Fruit fly (Drosophila melanogaster) whole organism, prepupa: ENCODE measurements around the gene CG8001.

Experiments
- CG10669 ChIP-seq: fragments of 200-800 bp; sonication (Bioruptor generic); optimal IDR thresholded peaks from 3 replicates; lab custom pipeline; 2018; ENCODE audit warnings: missing biosample characterization, mild to moderate bottlenecking, missing genetic modification characterization, moderate library complexity
- CG11294 ChIP-seq: fragments of 200-800 bp; sonication (Bioruptor generic); IDR thresholded peaks from 2 replicates; pipeline ENCODE4 v1.3.6; 2022; ENCODE audit warnings: missing biosample characterization, missing genetic modification characterization
- CG11762 ChIP-seq: fragments of 200-800 bp; sonication (Bioruptor generic); optimal IDR thresholded peaks from 3 replicates; lab custom pipeline; 2016; ENCODE audit warnings: missing biosample characterization, missing genetic modification characterization; ENCODE audit not compliant: insufficient read depth
- CG11902 ChIP-seq: fragments of 200-800 bp; sonication (Bioruptor generic); optimal IDR thresholded peaks from 3 replicates; lab custom pipeline; 2016; ENCODE audit warnings: missing biosample characterization, missing genetic modification characterization
- CG15336 ChIP-seq: fragments of 200-800 bp; sonication (Bioruptor generic); IDR thresholded peaks from 2 replicates; pipeline ENCODE4 v1.3.6; 2022; ENCODE audit warnings: missing biosample characterization, missing genetic modification characterization
- CG16779 ChIP-seq: fragments of 200-800 bp; sonication (Bioruptor generic); optimal IDR thresholded peaks from 3 replicates; lab custom pipeline; 2017; ENCODE audit warnings: missing biosample characterization, mild to moderate bottlenecking, missing genetic modification characterization
- CG3032 ChIP-seq: fragments of 200-800 bp; optimal IDR thresholded peaks from 2 replicates; lab custom pipeline; 2019; ENCODE audit warnings: missing biosample characterization, mild to moderate bottlenecking, missing genetic modification characterization, moderate library complexity
- CG3919 ChIP-seq: fragments of 200-800 bp; sonication (Bioruptor generic); optimal IDR thresholded peaks from 3 replicates; lab custom pipeline; 2016; ENCODE audit warnings: missing biosample characterization, missing genetic modification characterization
- CG6163 ChIP-seq: fragments of 200-800 bp; sonication (Bioruptor generic); IDR thresholded peaks from 3 replicates; pipeline ENCODE4 v1.3.6; 2022; ENCODE audit warnings: missing biosample characterization, missing genetic modification characterization
- CG6792 ChIP-seq: fragments of 200-800 bp; sonication (Bioruptor generic); optimal IDR thresholded peaks from 3 replicates; lab custom pipeline; 2016; ENCODE audit warnings: missing biosample characterization, missing genetic modification characterization
- CG6808 ChIP-seq: fragments of 200-800 bp; sonication (Bioruptor generic); optimal IDR thresholded peaks from 3 replicates; lab custom pipeline; 2017; ENCODE audit warnings: missing biosample characterization, missing genetic modification characterization, mild to moderate bottlenecking, moderate library complexity, missing genetic modification reagents
- CG8119 ChIP-seq: fragments of 200-800 bp; sonication (Bioruptor generic); IDR thresholded peaks from 3 replicates; pipeline ENCODE4 v1.3.6; 2022; ENCODE audit warnings: missing biosample characterization, missing genetic modification characterization
- CG8319 ChIP-seq: fragments of 200-800 bp; sonication (Bioruptor generic); optimal IDR thresholded peaks from 3 replicates; lab custom pipeline; 2016; ENCODE audit warnings: missing biosample characterization, missing genetic modification characterization
- Eip78C ChIP-seq: fragments of 200-800 bp; sonication (Bioruptor generic); peaks from one replicate; lab custom pipeline; 2016; ENCODE audit warnings: missing biosample characterization, missing genetic modification characterization
- Eip93F ChIP-seq: fragments of 200-800 bp; sonication (Bioruptor generic); optimal IDR thresholded peaks from 2 replicates; lab custom pipeline; 2016; ENCODE audit warnings: missing biosample characterization, mild to moderate bottlenecking, missing genetic modification characterization
- Ets21C ChIP-seq: fragments of 200-800 bp; sonication (Bioruptor generic); optimal IDR thresholded peaks from 3 replicates; lab custom pipeline; 2016; ENCODE audit warnings: missing biosample characterization, missing genetic modification characterization
- Ets96B ChIP-seq: fragments of 200-800 bp; optimal IDR thresholded peaks from 2 replicates; lab custom pipeline; 2019; ENCODE audit warnings: missing biosample characterization, mild to moderate bottlenecking, missing genetic modification characterization, moderate library complexity
- Gug ChIP-seq: fragments of 200-800 bp; sonication (Bioruptor generic); IDR thresholded peaks from 2 replicates; pipeline ENCODE4 v1.3.6; 2022; ENCODE audit warnings: missing biosample characterization, missing genetic modification characterization
- Hr38 ChIP-seq: sonication (Bioruptor generic); optimal IDR thresholded peaks from 2 replicates; lab custom pipeline; 2016; ENCODE audit warnings: missing biosample characterization, missing genetic modification characterization
- Hr39 ChIP-seq: fragments of 200-800 bp; sonication (Bioruptor generic); optimal IDR thresholded peaks from 2 replicates; lab custom pipeline; 2016; ENCODE audit warnings: missing biosample characterization, missing genetic modification characterization
- Hr4 ChIP-seq: fragments of 200-800 bp; sonication (Bioruptor generic); optimal IDR thresholded peaks from 3 replicates; lab custom pipeline; 2016; ENCODE audit warnings: missing biosample characterization, missing genetic modification characterization
- OdsH ChIP-seq: fragments of 200-800 bp; sonication (Bioruptor generic); optimal IDR thresholded peaks from 3 replicates; lab custom pipeline; 2016; ENCODE audit warnings: missing biosample characterization, missing genetic modification characterization
- Smox ChIP-seq: fragments of 200-800 bp; sonication (Bioruptor generic); optimal IDR thresholded peaks from 3 replicates; lab custom pipeline; 2016; ENCODE audit warnings: missing biosample characterization, missing genetic modification characterization
- Sox102F ChIP-seq: fragments of 200-800 bp; sonication (Bioruptor generic); optimal IDR thresholded peaks from 2 replicates; lab custom pipeline; 2016; ENCODE audit warnings: missing biosample characterization, mild to moderate bottlenecking, missing genetic modification characterization
- Sox14 ChIP-seq: fragments of 200-800 bp; sonication (Bioruptor generic); optimal IDR thresholded peaks from 3 replicates; lab custom pipeline; 2016; ENCODE audit warnings: missing biosample characterization, missing genetic modification characterization
- Sox15 ChIP-seq: fragments of 200-800 bp; sonication (Bioruptor generic); optimal IDR thresholded peaks from 3 replicates; lab custom pipeline; 2016; ENCODE audit warnings: missing biosample characterization, missing genetic modification characterization
- dac ChIP-seq: fragments of 200-800 bp; sonication (Bioruptor generic); optimal IDR thresholded peaks from 2 replicates; lab custom pipeline; 2017; ENCODE audit warnings: missing biosample characterization, mild to moderate bottlenecking, missing genetic modification characterization
- dsx ChIP-seq: fragments of 200-800 bp; optimal IDR thresholded peaks from 3 replicates; lab custom pipeline; 2019; ENCODE audit warnings: missing biosample characterization, mild to moderate bottlenecking, missing genetic modification characterization, moderate library complexity; ENCODE audit not compliant: poor library complexity, severe bottlenecking
- esn ChIP-seq: fragments of 200-800 bp; sonication (Bioruptor generic); optimal IDR thresholded peaks from 2 replicates; lab custom pipeline; 2016; ENCODE audit warnings: missing biosample characterization, mild to moderate bottlenecking, missing genetic modification characterization, moderate library complexity
- fkh ChIP-seq: fragments of 200-800 bp; sonication (Bioruptor generic); optimal IDR thresholded peaks from 3 replicates; lab custom pipeline; 2017; ENCODE audit warnings: missing biosample characterization, mild to moderate bottlenecking, missing genetic modification characterization, moderate library complexity
- lz ChIP-seq: fragments of 200-800 bp; sonication (Bioruptor generic); optimal IDR thresholded peaks from 3 replicates; lab custom pipeline; 2016; ENCODE audit warnings: missing biosample characterization, missing genetic modification characterization
- salr ChIP-seq, 2 experiments: fragments of 200-800 bp; sonication (Bioruptor generic); optimal IDR thresholded peaks; 3 replicates each; lab custom pipeline; 2016 to 2018; ENCODE audit warnings: missing biosample characterization in 2 of 2, missing genetic modification characterization in 2 of 2, mild to moderate bottlenecking in 1 of 2
- spab ChIP-seq: fragments of 200-800 bp; sonication (Bioruptor generic); optimal IDR thresholded peaks from 2 replicates; lab custom pipeline; 2017; ENCODE audit warnings: missing biosample characterization, mild to moderate bottlenecking, missing genetic modification characterization, missing genetic modification reagents
- vri ChIP-seq: fragments of 200-800 bp; sonication (Bioruptor generic); optimal IDR thresholded peaks from 3 replicates; lab custom pipeline; 2016; ENCODE audit warnings: missing biosample characterization, mild to moderate bottlenecking, missing genetic modification characterization

The CG8001 gene

dm6 chr3L:1730873-1731272 lies 25.1 kb upstream of the CG8001 start, which contains the start of gene drpr (continued):
- TF ChIP-seq Sox14 (GFP tag; lab: Kevin White, UChicago) = peak; percentile 50
- peak; percentile 15 for TF ChIP-seq CG3032 (tag; lab: Kevin White, UChicago)
- no peak for TF ChIP-seq OdsH (GFP tag; lab: Kevin White, UChicago)
- TF ChIP-seq CG6808 = no peak
- no peak for TF ChIP-seq salr (GFP tag; optimal IDR thresholded peaks at IDR 0.05; lab: Kevin White, UChicago)
- TF ChIP-seq CG3919 (GFP tag; lab: Kevin White, UChicago) = peak; percentile 16
- no peak for TF ChIP-seq Gug (GFP tag; lab: Robert Waterston, UW)
- TF ChIP-seq Hr38 = no peak
- no peak for TF ChIP-seq Smox (GFP tag; lab: Kevin White, UChicago)
- TF ChIP-seq fkh (GFP tag; lab: Kevin White, UChicago) = peak; percentile 62
- peak; percentile 78 for TF ChIP-seq Eip78C (GFP tag; lab: Kevin White, UChicago)
- TF ChIP-seq CG8119 = peak; percentile 29; the same call in 2 of the 3 replicates
- no peak for TF ChIP-seq CG11762 (GFP tag; lab: Kevin White, UChicago)
- TF ChIP-seq spab (GFP tag; lab: Kevin White, UChicago) = no peak
- TF ChIP-seq CG15336 = no peak
- TF ChIP-seq CG6792 (GFP tag; lab: Kevin White, UChicago) = no peak
- peak; percentile 39 for TF ChIP-seq esn (GFP tag; lab: Kevin White, UChicago)
- TF ChIP-seq Hr39 = no peak
- TF ChIP-seq CG11902 (GFP tag; lab: Kevin White, UChicago) = no peak

DNA sequence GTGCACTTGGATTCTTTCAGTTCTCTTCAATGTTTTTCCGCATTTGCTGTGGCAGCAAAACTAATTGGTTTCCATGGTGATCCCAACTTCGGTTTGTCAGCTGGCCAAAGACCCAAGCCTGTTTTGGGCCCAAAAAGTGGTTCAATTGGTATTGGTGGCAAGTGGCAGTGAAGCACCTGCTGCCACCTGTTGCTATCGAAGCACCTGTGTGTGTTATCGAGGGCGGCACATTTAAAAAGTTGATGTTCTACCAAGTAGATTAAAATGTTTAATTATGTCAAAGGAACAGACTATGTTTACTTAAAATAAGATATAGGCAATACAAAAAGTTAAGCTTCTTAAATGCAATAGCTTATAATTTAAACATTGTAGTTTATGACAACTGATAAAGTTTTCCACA lies 20.4 kb upstream of the CG8001 start, which contains the start of gene Oseg4:
Gene Oseg4 (minus strand): TSS at position 165 of the 400 bp plus-strand sequence.
- TF ChIP-seq lz (GFP tag; lab: Kevin White, UChicago) (no peak), spab (GFP tag; lab: Kevin White, UChicago) (no peak), CG6163 (no peak), dsx (GFP tag; lab: Kevin White, UChicago) (no peak), CG6808 (no peak), CG6792 (GFP tag; lab: Kevin White, UChicago) (no peak), Eip93F (GFP tag; lab: Kevin White, UChicago) (no peak), Sox102F (no peak), CG10669 (no peak), CG3032 (tag; lab: Kevin White, UChicago) (no peak), Sox14 (GFP tag; lab: Kevin White, UChicago) (no peak), Hr39 (no peak), CG11294 (GFP tag; lab: Robert Waterston, UW) (no peak), dac (GFP tag; lab: Kevin White, UChicago) (no peak), vri (GFP tag; lab: Kevin White, UChicago) (no peak), Ets96B (no peak), CG16779 (tag; lab: Kevin White, UChicago) (no peak)

- TF ChIP-seq Sox15 (no peak), Gug (GFP tag; lab: Robert Waterston, UW) (no peak), CG8319 (GFP tag; lab: Kevin White, UChicago) (no peak), fkh (GFP tag; lab: Kevin White, UChicago) (peak; percentile 44), Ets21C (GFP tag; lab: Kevin White, UChicago) (no peak), Hr4 (GFP tag; lab: Kevin White, UChicago) (no peak)
These were observed 18.0 kb upstream of the CG8001 start, which contains the start of gene PIG-Wb for dm6 chr3L:1737898-1738322. TSS of gene PIG-Wb (minus strand) at chr3L:1738106.
